Worm (Caenorhabditis elegans): Measurements from ENCODE around the gene F58B4.7.
A peak's percentile ranks its signal among the peaks of the same experiment; 100 is the strongest.

Gene F58B4.7

DNA sequence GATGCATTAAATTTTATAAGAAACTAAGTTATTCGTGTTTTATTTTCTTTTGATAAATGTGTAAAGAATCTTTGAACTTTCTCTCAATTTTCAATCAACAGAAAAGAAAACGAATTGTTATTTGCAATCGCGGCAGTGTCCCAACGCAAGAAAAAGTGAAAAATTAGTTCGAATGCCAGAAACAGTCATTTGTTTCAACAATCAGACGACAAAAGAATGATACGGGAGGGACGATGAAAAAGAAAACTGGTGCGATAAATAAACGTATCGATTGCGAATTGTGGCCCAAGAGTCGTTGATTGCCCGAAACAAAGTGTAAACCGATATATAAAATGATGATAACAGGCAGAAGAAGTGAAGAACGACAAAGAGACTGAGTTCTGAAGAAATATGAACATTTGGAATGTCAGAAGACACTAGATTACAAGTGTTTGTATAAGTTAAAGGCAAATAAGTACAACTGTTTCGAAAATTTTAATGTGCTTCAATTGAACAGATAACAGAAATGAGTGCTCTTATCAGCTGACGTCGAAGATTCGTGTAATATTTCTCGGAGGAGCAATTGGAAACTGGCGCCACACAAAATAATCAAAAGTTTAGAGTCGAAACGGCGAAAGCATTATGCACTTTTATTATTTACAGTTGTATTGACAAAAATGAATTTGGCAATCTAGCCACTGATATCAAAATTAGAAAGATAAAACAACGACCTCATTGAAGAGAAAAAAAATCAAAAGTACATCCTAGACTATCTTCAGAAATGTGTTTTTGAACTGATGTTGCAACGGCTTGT is 45.1 kb downstream of the F58B4.7 start (continued):
- TF ChIP-seq ceh-9 (tag; optimal IDR thresholded peaks at IDR 0.05) (no peak), egl-27 (tag; optimal IDR thresholded peaks at IDR 0.05) (no peak), hmg-11 (tag; optimal IDR thresholded peaks at IDR 0.05) (no peak), nhr-43 (tag; optimal IDR thresholded peaks at IDR 0.05; ENCODE audit: poor library complexity, severe bottlenecking) (no peak), mdl-1 (tag; optimal IDR thresholded peaks at IDR 0.05) (no peak), lin-39 (tag; optimal IDR thresholded peaks at IDR 0.05) (no peak), unc-62 (GFP tag; optimal IDR thresholded peaks at IDR 0.05) (no peak), ztf-11 (tag; optimal IDR thresholded peaks at IDR 0.05) (no peak), ceh-28 (tag; optimal IDR thresholded peaks at IDR 0.05) (peak; percentile 6), nfya-1 (tag; optimal IDR thresholded peaks at IDR 0.05; ENCODE audit: insufficient read depth) (no peak), nhr-28 (tag; optimal IDR thresholded peaks at IDR 0.05) (no peak), lsy-12 (tag; optimal IDR thresholded peaks at IDR 0.05) (no peak)

DNA sequence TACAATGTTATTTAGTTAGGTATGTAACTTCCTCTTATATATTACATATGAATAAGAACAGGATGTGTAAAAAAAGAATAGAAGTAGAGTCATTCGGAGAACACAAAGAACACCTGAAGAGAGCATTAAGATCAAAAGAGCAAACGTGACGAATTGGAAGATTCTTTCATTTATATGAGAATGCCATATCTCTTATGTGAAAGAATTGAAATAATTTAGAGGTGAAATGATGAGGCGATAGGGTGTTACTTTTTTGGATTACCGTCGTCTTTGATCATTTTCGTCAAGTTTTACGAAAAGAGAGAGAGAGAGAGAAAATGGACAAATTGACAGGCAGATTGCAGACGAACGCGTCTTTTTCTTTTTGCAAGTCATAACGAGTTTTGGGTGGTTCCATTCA is 46.6 kb downstream of the F58B4.7 start:
- TF ChIP-seq egl-27 (tag; optimal IDR thresholded peaks at IDR 0.05) (no peak), unc-39 (tag; optimal IDR thresholded peaks at IDR 0.05) (no peak), lsy-12 (tag; optimal IDR thresholded peaks at IDR 0.05) (no peak), pqm-1 (tag; optimal IDR thresholded peaks at IDR 0.05) (no peak), hmg-11 (tag; optimal IDR thresholded peaks at IDR 0.05) (no peak), mml-1 (tag; optimal IDR thresholded peaks at IDR 0.05) (no peak), mdl-1 (tag; optimal IDR thresholded peaks at IDR 0.05) (no peak), fkh-2 (tag; optimal IDR thresholded peaks at IDR 0.05) (no peak), aly-2 (tag; optimal IDR thresholded peaks at IDR 0.05) (no peak), sea-2 (GFP tag; optimal IDR thresholded peaks at IDR 0.05) (no peak), unc-62 (GFP tag; optimal IDR thresholded peaks at IDR 0.05) (no peak), elt-1 (tag; optimal IDR thresholded peaks at IDR 0.05) (no peak), pha-4 (tag; optimal IDR thresholded peaks at IDR 0.05) (no peak), nhr-76 (tag; optimal IDR thresholded peaks at IDR 0.05) (no peak), ceh-82 (tag; optimal IDR thresholded peaks at IDR 0.05) (no peak), eor-1 (tag; optimal IDR thresholded peaks at IDR 0.05) (no peak), tbx-2 (tag; optimal IDR thresholded peaks at IDR 0.05) (no peak)

DNA sequence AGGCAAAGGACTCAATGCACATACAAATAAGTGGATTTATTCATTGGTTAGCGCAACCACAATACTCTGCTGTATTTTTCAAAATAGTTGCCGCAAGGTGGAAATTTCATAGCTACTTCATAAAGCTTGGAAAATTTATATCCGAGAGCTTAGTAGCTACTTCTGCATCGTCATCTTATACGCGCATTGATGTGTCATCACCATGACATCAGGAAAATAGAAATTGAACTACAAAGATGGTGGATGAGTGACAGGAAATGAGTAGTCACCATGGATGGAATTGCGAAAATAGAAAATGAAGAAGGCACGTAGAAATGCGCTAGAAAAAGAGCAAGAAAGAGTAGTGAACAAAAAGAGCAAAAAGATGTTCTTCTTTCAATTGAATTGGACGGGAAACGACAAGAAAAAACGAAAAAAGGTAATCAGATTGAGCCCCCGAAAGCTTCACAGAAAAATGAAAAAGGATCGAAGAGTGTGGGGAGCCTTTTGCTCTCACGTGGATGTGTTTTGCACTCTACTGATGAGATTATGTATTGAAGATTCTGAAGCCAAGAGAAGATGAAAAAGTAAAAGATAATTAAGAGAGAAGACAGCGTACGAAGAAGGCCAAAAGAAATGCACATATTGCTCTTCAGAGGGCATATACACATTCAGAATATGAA is 48.1 kb downstream of the F58B4.7 start:
- TF ChIP-seq ZK546.5 (tag; optimal IDR thresholded peaks at IDR 0.05), result no peak
- no peak for TF ChIP-seq nhr-76 (tag; optimal IDR thresholded peaks at IDR 0.05)
- peak; percentile 2 for TF ChIP-seq nfya-1 (tag; optimal IDR thresholded peaks at IDR 0.05; ENCODE audit: insufficient read depth)
- no peak for TF ChIP-seq pqm-1 (tag; optimal IDR thresholded peaks at IDR 0.05)
- TF ChIP-seq nhr-237 (tag; optimal IDR thresholded peaks at IDR 0.05), result no peak
- TF ChIP-seq skn-1 (tag; optimal IDR thresholded peaks at IDR 0.05), result peak; percentile 13
- peak; percentile 90 for TF ChIP-seq fkh-10 (GFP tag; optimal IDR thresholded peaks at IDR 0.05)
- TF ChIP-seq nhr-43 (tag; optimal IDR thresholded peaks at IDR 0.05; ENCODE audit: poor library complexity, severe bottlenecking), result no peak
- TF ChIP-seq lsy-12 (tag; optimal IDR thresholded peaks at IDR 0.05), result no peak
- TF ChIP-seq unc-39 (tag; optimal IDR thresholded peaks at IDR 0.05), result no peak
- no peak for TF ChIP-seq nhr-77 (tag; optimal IDR thresholded peaks at IDR 0.05)
- TF ChIP-seq ceh-82 (tag; optimal IDR thresholded peaks at IDR 0.05), result no peak

DNA sequence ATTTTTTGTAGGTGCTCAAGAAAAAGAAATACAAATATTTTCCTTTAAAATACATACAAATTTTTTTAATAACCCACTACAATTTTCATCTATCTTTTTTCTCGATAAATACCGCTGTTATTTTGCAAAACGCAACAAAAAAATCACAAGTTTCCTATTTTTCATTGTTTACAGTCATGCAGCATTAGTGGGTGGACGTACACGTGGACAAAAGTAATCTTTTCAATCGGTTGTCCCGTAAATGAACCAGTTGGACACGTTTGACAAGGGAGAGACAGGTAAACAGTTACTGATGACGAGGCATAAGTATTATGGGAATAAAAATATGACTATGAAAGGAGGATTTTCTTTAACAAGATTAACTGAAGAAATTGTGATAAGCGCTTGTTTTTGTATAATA is 49.9 kb downstream of the F58B4.7 start:
- TF ChIP-seq lin-39 (tag; optimal IDR thresholded peaks at IDR 0.05) (no peak), ZK546.5 (tag; optimal IDR thresholded peaks at IDR 0.05) (no peak), aly-2 (tag; optimal IDR thresholded peaks at IDR 0.05) (no peak), nhr-76 (tag; optimal IDR thresholded peaks at IDR 0.05) (no peak), ztf-11 (tag; optimal IDR thresholded peaks at IDR 0.05) (no peak), nhr-28 (tag; optimal IDR thresholded peaks at IDR 0.05) (no peak), ceh-82 (tag; optimal IDR thresholded peaks at IDR 0.05) (no peak), nhr-237 (tag; optimal IDR thresholded peaks at IDR 0.05) (no peak), egl-5 (tag; optimal IDR thresholded peaks at IDR 0.05) (no peak), fos-1 (tag; optimal IDR thresholded peaks at IDR 0.05) (no peak), nhr-11 (tag; optimal IDR thresholded peaks at IDR 0.05) (no peak), unc-39 (tag; optimal IDR thresholded peaks at IDR 0.05) (no peak), daf-12 (tag; optimal IDR thresholded peaks at IDR 0.05) (no peak), fkh-2 (tag; optimal IDR thresholded peaks at IDR 0.05) (no peak), pha-4 (tag; optimal IDR thresholded peaks at IDR 0.05) (no peak), pqm-1 (tag; optimal IDR thresholded peaks at IDR 0.05) (no peak), elt-3 (tag; optimal IDR thresholded peaks at IDR 0.05) (no peak), jun-1 (tag; optimal IDR thresholded peaks at IDR 0.05) (no peak)
